Worm (Caenorhabditis elegans) whole organism, early embryonic: Measurements from ENCODE around the gene F56D2.2.
"Not testable (repeated sequence)": the region's sequence is repeated elsewhere in the genome, so short reads cannot be mapped to it uniquely, and the experiment has no call there.

Experiments
- ceh-13 ChIP-seq: fragments of 200-800 bp; sonication (Bioruptor generic); optimal IDR thresholded peaks from 2 replicates; lab custom pipeline; 2018; ENCODE audit warnings: mild to moderate bottlenecking, missing genetic modification characterization, missing compliant biosample characterization
- tra-4 ChIP-seq: sonication (generic microtip); optimal IDR thresholded peaks from 2 replicates; lab custom pipeline; 2017; ENCODE audit warnings: missing genetic modification characterization, missing compliant biosample characterization

ce11 chrIII:5637297-5637876 is 50.3 kb downstream of the F56D2.2 start:
- not testable (repeated sequence) for TF ChIP-seq tra-4 (tag; lab: Kevin White, UChicago); ceh-13 (GFP tag; lab: Kevin White, UChicago)
